Fruit fly (Drosophila melanogaster): ENCODE results near the gene CG14262.

Gene CG14262

dm6 chr3R:27274533-27275447 is 9.6 kb upstream of the CG14262 start, which contains the start of gene CG5938 (continued):
- TF ChIP-seq Ptx1 (GFP tag; IDR thresholded peaks at IDR 0.05) (no peak), unpg (GFP tag; optimal IDR thresholded peaks at IDR 0.05) (peak; percentile 11), CG1602 (GFP tag; optimal IDR thresholded peaks at IDR 0.05) (peak; percentile 18), klu (GFP tag; IDR thresholded peaks at IDR 0.05) (no peak), stc (GFP tag; IDR thresholded peaks at IDR 0.05) (no peak), Scr (GFP tag; IDR thresholded peaks at IDR 0.05; ENCODE audit: partially characterized antibody) (peak; percentile 24; the same call in 1 of the 2 replicates), CG12071 (GFP tag; optimal IDR thresholded peaks at IDR 0.05) (no peak), esg (GFP tag; conservative IDR thresholded peaks at IDR 0.05) (0 out of 2 replicates have a peak, but pooled peaks have one; percentile 23), CG14710 (tag; optimal IDR thresholded peaks at IDR 0.05) (peak; percentile 58), CG10565 (GFP tag; optimal IDR thresholded peaks at IDR 0.05) (no peak), Max (GFP tag; optimal IDR thresholded peaks at IDR 0.05) (no peak), CG32532 (GFP tag; IDR thresholded peaks at IDR 0.05) (peak; percentile 41; the same call in 1 of the 2 replicates), CG11456 (GFP tag; IDR thresholded peaks at IDR 0.05) (no peak), CoRest (tag; optimal IDR thresholded peaks at IDR 0.05) (peak; percentile 51), CG16813 (GFP tag; IDR thresholded peaks at IDR 0.05; ENCODE audit: partially characterized antibody) (no peak), Sry-β (GFP tag; optimal IDR thresholded peaks at IDR 0.05) (no peak), pum (GFP tag; optimal IDR thresholded peaks at IDR 0.05) (no peak), Trl (optimal IDR thresholded peaks at IDR 0.05) (no peak), Trl (GFP tag; optimal IDR thresholded peaks at IDR 0.05) (no peak), mld (GFP tag; IDR thresholded peaks at IDR 0.05; ENCODE audit: partially characterized antibody) (no peak), ems (GFP tag; optimal IDR thresholded peaks at IDR 0.05) (no peak), sim (GFP tag; IDR thresholded peaks at IDR 0.05) (no peak), CG2889 (GFP tag; IDR thresholded peaks at IDR 0.05) (no peak), Atf3 (GFP tag; optimal IDR thresholded peaks at IDR 0.05) (no peak), CG9797 (GFP tag; optimal IDR thresholded peaks at IDR 0.05) (peak; percentile 13), CG33213 (GFP tag; optimal IDR thresholded peaks at IDR 0.05) (no peak), Meics (GFP tag; optimal IDR thresholded peaks at IDR 0.05) (peak; percentile 30), CG17829 (tag; optimal IDR thresholded peaks at IDR 0.05) (peak; percentile 56), CkIIα-i1 (GFP tag; IDR thresholded peaks at IDR 0.05) (no peak), grn (GFP tag; optimal IDR thresholded peaks at IDR 0.05) (no peak), grau (tag; optimal IDR thresholded peaks at IDR 0.05) (peak; percentile 41), sima (GFP tag; optimal IDR thresholded peaks at IDR 0.05) (no peak), wor (GFP tag; IDR thresholded peaks at IDR 0.05) (no peak), cad (GFP tag; optimal IDR thresholded peaks at IDR 0.05) (no peak), chm (GFP tag; IDR thresholded peaks at IDR 0.05) (no peak), Poxn (GFP tag; IDR thresholded peaks at IDR 0.05) (no peak), tup (GFP tag; optimal IDR thresholded peaks at IDR 0.05) (peak; percentile 1), CG9932 (GFP tag; IDR thresholded peaks at IDR 0.05) (peak; percentile 26; the same call in 1 of the 2 replicates), ato (GFP tag; IDR thresholded peaks at IDR 0.05; ENCODE audit: partially characterized antibody) (no peak), Fer3 (tag; optimal IDR thresholded peaks at IDR 0.05) (no peak), CG10959 (GFP tag; IDR thresholded peaks at IDR 0.05) (0 out of 2 replicates have a peak, but pooled peaks have one; percentile 13), rib (GFP tag; IDR thresholded peaks at IDR 0.05) (no peak), CG17612 (GFP tag; IDR thresholded peaks at IDR 0.05) (no peak), Antp (GFP tag; optimal IDR thresholded peaks at IDR 0.05) (no peak), HLH4C (GFP tag; IDR thresholded peaks at IDR 0.05; ENCODE audit: partially characterized antibody) (no peak), Gug (GFP tag; IDR thresholded peaks at IDR 0.05) (0 out of 4 replicates have a peak, but pooled peaks have one; percentile 9), CG8089 (GFP tag; optimal IDR thresholded peaks at IDR 0.05) (no peak), CG17385 (GFP tag; optimal IDR thresholded peaks at IDR 0.05) (peak; percentile 48), pan (optimal IDR thresholded peaks at IDR 0.05) (no peak), pan (GFP tag; optimal IDR thresholded peaks at IDR 0.05 in 1 of 2, IDR thresholded peaks at IDR 0.05 in 1 of 2) (no peak)
